Fruit fly (Drosophila melanogaster) whole organism, prepupa: ENCODE results near the gene CG9386.

ENCODE experiments used
- CG11762 ChIP-seq: fragments of 200-800 bp; sonication (Bioruptor generic); optimal IDR thresholded peaks from 3 replicates; lab custom pipeline; 2016; ENCODE audit warnings: missing biosample characterization, missing genetic modification characterization; ENCODE audit not compliant: insufficient read depth
- CG11902 ChIP-seq: fragments of 200-800 bp; sonication (Bioruptor generic); optimal IDR thresholded peaks from 3 replicates; lab custom pipeline; 2016; ENCODE audit warnings: missing biosample characterization, missing genetic modification characterization
- CG15336 ChIP-seq: fragments of 200-800 bp; sonication (Bioruptor generic); IDR thresholded peaks from 2 replicates; pipeline ENCODE4 v1.3.6; 2022; ENCODE audit warnings: missing biosample characterization, missing genetic modification characterization
- CG1621 ChIP-seq: fragments of 200-800 bp; sonication (Bioruptor generic); optimal IDR thresholded peaks from 3 replicates; lab custom pipeline; 2018; ENCODE audit warnings: missing biosample characterization, mild to moderate bottlenecking, missing genetic modification characterization
- CG16779 ChIP-seq: fragments of 200-800 bp; sonication (Bioruptor generic); optimal IDR thresholded peaks from 3 replicates; lab custom pipeline; 2017; ENCODE audit warnings: missing biosample characterization, mild to moderate bottlenecking, missing genetic modification characterization
- CG3032 ChIP-seq: fragments of 200-800 bp; optimal IDR thresholded peaks from 2 replicates; lab custom pipeline; 2019; ENCODE audit warnings: missing biosample characterization, mild to moderate bottlenecking, missing genetic modification characterization, moderate library complexity
- CG31627 ChIP-seq: fragments of 200-800 bp; sonication (Bioruptor generic); optimal IDR thresholded peaks from 3 replicates; lab custom pipeline; 2016; ENCODE audit warnings: missing biosample characterization, missing genetic modification characterization
- CG3919 ChIP-seq: fragments of 200-800 bp; sonication (Bioruptor generic); optimal IDR thresholded peaks from 3 replicates; lab custom pipeline; 2016; ENCODE audit warnings: missing biosample characterization, missing genetic modification characterization
- CG6276 ChIP-seq: fragments of 200-800 bp; sonication (Bioruptor generic); optimal IDR thresholded peaks from 2 replicates; lab custom pipeline; 2017; ENCODE audit warnings: missing biosample characterization, mild to moderate bottlenecking, missing genetic modification characterization
- CG6792 ChIP-seq: fragments of 200-800 bp; sonication (Bioruptor generic); optimal IDR thresholded peaks from 3 replicates; lab custom pipeline; 2016; ENCODE audit warnings: missing biosample characterization, missing genetic modification characterization
- CG6808 ChIP-seq: fragments of 200-800 bp; sonication (Bioruptor generic); optimal IDR thresholded peaks from 3 replicates; lab custom pipeline; 2017; ENCODE audit warnings: missing biosample characterization, missing genetic modification characterization, mild to moderate bottlenecking, moderate library complexity, missing genetic modification reagents
- CG7368 ChIP-seq: fragments of 200-800 bp; sonication (Bioruptor generic); optimal IDR thresholded peaks from 3 replicates; lab custom pipeline; 2016; ENCODE audit warnings: missing biosample characterization, missing genetic modification characterization
- CG8119 ChIP-seq: fragments of 200-800 bp; sonication (Bioruptor generic); IDR thresholded peaks from 3 replicates; pipeline ENCODE4 v1.3.6; 2022; ENCODE audit warnings: missing biosample characterization, missing genetic modification characterization
- CG8319 ChIP-seq: fragments of 200-800 bp; sonication (Bioruptor generic); optimal IDR thresholded peaks from 3 replicates; lab custom pipeline; 2016; ENCODE audit warnings: missing biosample characterization, missing genetic modification characterization
- Eip75B ChIP-seq: fragments of 200-800 bp; sonication (Bioruptor generic); optimal IDR thresholded peaks from 3 replicates; lab custom pipeline; 2016; ENCODE audit warnings: missing biosample characterization, missing genetic modification characterization
- Eip93F ChIP-seq: fragments of 200-800 bp; sonication (Bioruptor generic); optimal IDR thresholded peaks from 2 replicates; lab custom pipeline; 2016; ENCODE audit warnings: missing biosample characterization, mild to moderate bottlenecking, missing genetic modification characterization
- Met ChIP-seq: fragments of 200-800 bp; sonication (Bioruptor generic); optimal IDR thresholded peaks from 3 replicates; lab custom pipeline; 2016; ENCODE audit warnings: missing biosample characterization, missing genetic modification characterization
- Smox ChIP-seq: fragments of 200-800 bp; sonication (Bioruptor generic); optimal IDR thresholded peaks from 3 replicates; lab custom pipeline; 2016; ENCODE audit warnings: missing biosample characterization, missing genetic modification characterization
- Sox102F ChIP-seq: fragments of 200-800 bp; sonication (Bioruptor generic); optimal IDR thresholded peaks from 2 replicates; lab custom pipeline; 2016; ENCODE audit warnings: missing biosample characterization, mild to moderate bottlenecking, missing genetic modification characterization
- Sox14 ChIP-seq: fragments of 200-800 bp; sonication (Bioruptor generic); optimal IDR thresholded peaks from 3 replicates; lab custom pipeline; 2016; ENCODE audit warnings: missing biosample characterization, missing genetic modification characterization
- Sox15 ChIP-seq: fragments of 200-800 bp; sonication (Bioruptor generic); optimal IDR thresholded peaks from 3 replicates; lab custom pipeline; 2016; ENCODE audit warnings: missing biosample characterization, missing genetic modification characterization
- cyc ChIP-seq: fragments of 200-800 bp; sonication (Bioruptor generic); optimal IDR thresholded peaks from 3 replicates; lab custom pipeline; 2016; ENCODE audit warnings: missing biosample characterization, missing genetic modification characterization
- dac ChIP-seq: fragments of 200-800 bp; sonication (Bioruptor generic); optimal IDR thresholded peaks from 2 replicates; lab custom pipeline; 2017; ENCODE audit warnings: missing biosample characterization, mild to moderate bottlenecking, missing genetic modification characterization
- dsx ChIP-seq: fragments of 200-800 bp; optimal IDR thresholded peaks from 3 replicates; lab custom pipeline; 2019; ENCODE audit warnings: missing biosample characterization, mild to moderate bottlenecking, missing genetic modification characterization, moderate library complexity; ENCODE audit not compliant: poor library complexity, severe bottlenecking
- esn ChIP-seq: fragments of 200-800 bp; sonication (Bioruptor generic); optimal IDR thresholded peaks from 2 replicates; lab custom pipeline; 2016; ENCODE audit warnings: missing biosample characterization, mild to moderate bottlenecking, missing genetic modification characterization, moderate library complexity
- fd85E ChIP-seq: fragments of 200-800 bp; sonication (Bioruptor generic); optimal IDR thresholded peaks from 3 replicates; lab custom pipeline; 2016; ENCODE audit warnings: missing biosample characterization, missing genetic modification characterization
- lz ChIP-seq: fragments of 200-800 bp; sonication (Bioruptor generic); optimal IDR thresholded peaks from 3 replicates; lab custom pipeline; 2016; ENCODE audit warnings: missing biosample characterization, missing genetic modification characterization
- net ChIP-seq: fragments of 200-800 bp; sonication (Bioruptor generic); optimal IDR thresholded peaks from 3 replicates; lab custom pipeline; 2016; ENCODE audit warnings: missing biosample characterization, missing genetic modification characterization
- pdm3 ChIP-seq: fragments of 200-800 bp; sonication (Bioruptor generic); optimal IDR thresholded peaks from 3 replicates; lab custom pipeline; 2016; ENCODE audit warnings: missing biosample characterization, missing genetic modification characterization
- salr ChIP-seq, 2 experiments: fragments of 200-800 bp; sonication (Bioruptor generic); optimal IDR thresholded peaks; 3 replicates each; lab custom pipeline; 2016 to 2018; ENCODE audit warnings: missing biosample characterization in 2 of 2, missing genetic modification characterization in 2 of 2, mild to moderate bottlenecking in 1 of 2
- ss ChIP-seq, 2 experiments: fragments of 200-800 bp; sonication (Bioruptor generic); optimal IDR thresholded peaks; 2 replicates in 1 of 2; 3 replicates in 1 of 2; lab custom pipeline; 2017 to 2018; ENCODE audit warnings: mild to moderate bottlenecking in 2 of 2, missing biosample characterization in 2 of 2, missing genetic modification characterization in 2 of 2, moderate library complexity in 1 of 2
- svp ChIP-seq: fragments of 200-800 bp; sonication (Bioruptor generic); peaks from one replicate; lab custom pipeline; 2016; ENCODE audit warnings: missing biosample characterization, missing genetic modification characterization
- topi ChIP-seq: fragments of 200-800 bp; sonication (Bioruptor generic); optimal IDR thresholded peaks from 3 replicates; lab custom pipeline; 2016; ENCODE audit warnings: missing biosample characterization, missing genetic modification characterization
- vri ChIP-seq: fragments of 200-800 bp; sonication (Bioruptor generic); optimal IDR thresholded peaks from 3 replicates; lab custom pipeline; 2016; ENCODE audit warnings: missing biosample characterization, mild to moderate bottlenecking, missing genetic modification characterization

Gene CG9386

dm6 chr3R:9570114-9570513 is 14.9 kb upstream of the CG9386 start, which contains the start of gene CG16790:
Gene CG16790 (minus strand): TSS chr3R:9570214.
- no peak for TF ChIP-seq CG3032 (tag; lab: Kevin White, UChicago)
- no peak for TF ChIP-seq ss (GFP tag; optimal IDR thresholded peaks at IDR 0.05; lab: Kevin White, UChicago)
- no peak for TF ChIP-seq topi (GFP tag; lab: Kevin White, UChicago)
- TF ChIP-seq lz: no peak
- no peak for TF ChIP-seq Eip93F
- TF ChIP-seq dsx (GFP tag; lab: Kevin White, UChicago): no peak
- no peak for TF ChIP-seq CG16779
- no peak for TF ChIP-seq CG31627
- no peak for TF ChIP-seq svp (GFP tag; lab: Kevin White, UChicago)
- no peak for TF ChIP-seq Sox15 (GFP tag; lab: Kevin White, UChicago)
- no peak for TF ChIP-seq Met
- TF ChIP-seq CG6276 (GFP tag; lab: Kevin White, UChicago): no peak
- no peak for TF ChIP-seq fd85E (GFP tag; lab: Kevin White, UChicago)
- no peak for TF ChIP-seq pdm3

dm6 chr3R:9565895-9566294 is 10.7 kb upstream of the CG9386 start, which contains the start of gene CG16789:
Gene CG16789 (plus strand): TSS chr3R:9566195.
- TF ChIP-seq CG6792 (GFP tag; lab: Kevin White, UChicago): no peak
- TF ChIP-seq CG3032 (tag; lab: Kevin White, UChicago): no peak
- TF ChIP-seq Eip93F: no peak
- TF ChIP-seq ss (GFP tag; optimal IDR thresholded peaks at IDR 0.05; lab: Kevin White, UChicago): no peak
- TF ChIP-seq Sox102F (GFP tag; lab: Kevin White, UChicago): no peak
- no peak for TF ChIP-seq dac
- TF ChIP-seq Sox14 (GFP tag; lab: Kevin White, UChicago): no peak
- TF ChIP-seq CG7368 (GFP tag; lab: Kevin White, UChicago): no peak
- no peak for TF ChIP-seq CG1621 (tag; lab: Kevin White, UChicago)
- TF ChIP-seq CG11762 (GFP tag; lab: Kevin White, UChicago): no peak
- TF ChIP-seq CG8119 (GFP tag; lab: Robert Waterston, UW): no peak
- TF ChIP-seq CG16779: no peak
- TF ChIP-seq CG3919: no peak
- no peak for TF ChIP-seq Eip75B (GFP tag; lab: Kevin White, UChicago)
- no peak for TF ChIP-seq salr (GFP tag; optimal IDR thresholded peaks at IDR 0.05; lab: Kevin White, UChicago)
- no peak for TF ChIP-seq Smox (GFP tag; lab: Kevin White, UChicago)
- TF ChIP-seq dsx (GFP tag; lab: Kevin White, UChicago): no peak
- TF ChIP-seq esn (GFP tag; lab: Kevin White, UChicago): no peak
- TF ChIP-seq CG6808 (GFP tag; lab: Kevin White, UChicago): no peak
- no peak for TF ChIP-seq net
- TF ChIP-seq, all 60 proteins: peak for 0

DNA sequence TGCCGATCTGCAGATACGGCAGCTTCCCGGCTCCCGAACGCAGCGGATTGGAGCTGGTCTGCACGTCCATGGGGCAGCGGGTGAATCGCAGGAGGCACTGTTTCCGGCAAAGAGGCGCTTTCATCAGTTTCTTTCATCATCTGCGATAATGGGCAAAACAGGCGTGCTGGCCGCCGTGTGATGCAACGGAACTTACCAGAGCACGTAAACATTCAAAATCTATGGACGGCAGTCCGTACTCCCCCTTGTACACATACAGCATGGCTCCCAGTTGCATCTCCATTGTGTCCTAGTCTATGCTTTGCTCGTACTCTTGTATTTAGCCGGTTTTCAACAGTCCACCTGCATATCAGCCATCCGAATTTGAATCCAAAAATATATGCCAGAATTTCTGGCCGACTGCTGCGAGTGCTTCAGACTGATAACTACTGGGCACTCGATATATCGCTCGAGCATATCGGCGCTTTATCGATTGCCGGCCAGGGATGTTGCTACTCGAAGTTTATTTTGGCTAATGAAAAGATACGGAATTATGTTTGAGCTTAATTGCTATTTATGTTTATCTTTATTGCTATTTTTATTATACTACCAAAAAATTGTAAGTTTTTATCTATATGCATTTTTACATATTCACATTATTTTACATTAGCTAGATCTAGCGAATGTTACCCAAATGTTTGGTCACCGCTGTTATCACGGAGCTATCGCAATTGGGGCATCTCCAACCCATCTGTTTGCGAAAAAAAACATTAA is 8.2 kb upstream of the CG9386 start, which contains the start of the genes CG9393 and Vps45:
Gene CG9393, minus strand, starts transcription at position 434 of the 753 bp plus-strand sequence.
Gene Vps45, plus strand, starts transcription at position 685 of the 753 bp plus-strand sequence.
- TF ChIP-seq CG3032 (tag; lab: Kevin White, UChicago): peak; percentile 62
- peak; percentile 49 for TF ChIP-seq Eip93F
- TF ChIP-seq CG8119 (GFP tag; lab: Robert Waterston, UW): no peak
- TF ChIP-seq cyc: peak; percentile 68
- TF ChIP-seq esn (GFP tag; lab: Kevin White, UChicago): peak; percentile 74
- no peak for TF ChIP-seq Smox (GFP tag; lab: Kevin White, UChicago)
- peak; percentile 20 for TF ChIP-seq CG11902 (GFP tag; lab: Kevin White, UChicago)
- TF ChIP-seq fd85E (GFP tag; lab: Kevin White, UChicago): no peak
- TF ChIP-seq CG31627: peak; percentile 67
- TF ChIP-seq vri (GFP tag; lab: Kevin White, UChicago): peak; percentile 61
- 0 out of 2 replicates have a peak, but pooled peaks have one; percentile 24 for TF ChIP-seq CG15336 (GFP tag; lab: Robert Waterston, UW)
- TF ChIP-seq CG8319 (GFP tag; lab: Kevin White, UChicago): no peak
- TF ChIP-seq lz: peak; percentile 68
- TF ChIP-seq Sox15 (GFP tag; lab: Kevin White, UChicago): peak; percentile 14
